Worm (Caenorhabditis elegans): ENCODE results near the gene F56H9.2.
A peak's percentile ranks its signal among the peaks of the same experiment; 100 is the strongest.

Gene F56H9.2

ce11 chrV:12637238-12637690 lies at the start of gene F56H9.2:
Gene F56H9.2, plus strand, starts transcription at chrV:12637663.
- TF ChIP-seq nhr-12 (tag; optimal IDR thresholded peaks at IDR 0.05) = no peak
- TF ChIP-seq mdl-1 (tag; optimal IDR thresholded peaks at IDR 0.05) = peak; percentile 66 to 80
- TF ChIP-seq dmd-4 (tag; optimal IDR thresholded peaks at IDR 0.05) = no peak
- no peak for TF ChIP-seq skn-1 (tag; optimal IDR thresholded peaks at IDR 0.05)
- peak; percentile 65 for TF ChIP-seq crh-2 (tag; optimal IDR thresholded peaks at IDR 0.05)
- TF ChIP-seq nhr-129 (tag; optimal IDR thresholded peaks at IDR 0.05) = peak; percentile 90
- TF ChIP-seq Y55F3AM.14 (GFP tag; optimal IDR thresholded peaks at IDR 0.05) = peak; percentile 75
- no peak for TF ChIP-seq snpc-4 (tag; optimal IDR thresholded peaks at IDR 0.05)
- TF ChIP-seq lin-11 (tag; optimal IDR thresholded peaks at IDR 0.05) = no peak
- TF ChIP-seq nhr-25 (tag; optimal IDR thresholded peaks at IDR 0.05) = peak; percentile 92
- no peak for TF ChIP-seq lin-39 (tag; optimal IDR thresholded peaks at IDR 0.05)
- no peak for TF ChIP-seq nhr-77 (tag; optimal IDR thresholded peaks at IDR 0.05)
- no peak for TF ChIP-seq nhr-23 (tag; optimal IDR thresholded peaks at IDR 0.05)
- TF ChIP-seq ztf-4 (tag; optimal IDR thresholded peaks at IDR 0.05) = peak; percentile 56
- TF ChIP-seq ama-1 (optimal IDR thresholded peaks at IDR 0.05) = peak; percentile 69
- TF ChIP-seq sem-4 (tag; optimal IDR thresholded peaks at IDR 0.05) = peak; percentile 58
- no peak for TF ChIP-seq elt-3 (tag; optimal IDR thresholded peaks at IDR 0.05)
- peak; percentile 39 for TF ChIP-seq unc-55 (GFP tag; optimal IDR thresholded peaks at IDR 0.05)
- TF ChIP-seq nhr-11 (tag; optimal IDR thresholded peaks at IDR 0.05) = no peak
- TF ChIP-seq sma-3 (GFP tag; optimal IDR thresholded peaks at IDR 0.05) = peak; percentile 88
- TF ChIP-seq fos-1 (tag; optimal IDR thresholded peaks at IDR 0.05) = peak; percentile 62
- TF ChIP-seq C34F6.9 (tag; optimal IDR thresholded peaks at IDR 0.05) = peak; percentile 60
- peak; percentile 85 for TF ChIP-seq nhr-21 (tag; optimal IDR thresholded peaks at IDR 0.05)
- TF ChIP-seq nhr-10 (tag; optimal IDR thresholded peaks at IDR 0.05) = no peak
- TF ChIP-seq blmp-1 (tag; optimal IDR thresholded peaks at IDR 0.05; ENCODE audit: insufficient read depth) = peak; percentile 79
- peak; percentile 47 for TF ChIP-seq lin-13 (GFP tag; optimal IDR thresholded peaks at IDR 0.05)
- TF ChIP-seq ceh-82 (tag; optimal IDR thresholded peaks at IDR 0.05) = no peak
- peak; percentile 99 for TF ChIP-seq sma-9 (GFP tag; optimal IDR thresholded peaks at IDR 0.05)
- no peak for TF ChIP-seq sma-9 (tag; optimal IDR thresholded peaks at IDR 0.05)
- TF ChIP-seq lsy-2 (tag; optimal IDR thresholded peaks at IDR 0.05) = peak in 1 of 2 experiments; percentile 60
- peak; percentile 68 for TF ChIP-seq gmeb-1 (tag; optimal IDR thresholded peaks at IDR 0.05)
- TF ChIP-seq egl-27 (tag; optimal IDR thresholded peaks at IDR 0.05) = peak; percentile 90
- TF ChIP-seq ceh-16 (tag; optimal IDR thresholded peaks at IDR 0.05) = peak; percentile 57
- TF ChIP-seq unc-39 (tag; optimal IDR thresholded peaks at IDR 0.05) = no peak
- peak; percentile 93 for TF ChIP-seq F13H6.1 (tag; optimal IDR thresholded peaks at IDR 0.05)

- TF ChIP-seq lsy-2 (tag; optimal IDR thresholded peaks at IDR 0.05) (no peak), fos-1 (tag; optimal IDR thresholded peaks at IDR 0.05) (no peak), nhr-6 (tag; optimal IDR thresholded peaks at IDR 0.05) (no peak), skn-1 (tag; optimal IDR thresholded peaks at IDR 0.05) (no peak), alr-1 (tag; optimal IDR thresholded peaks at IDR 0.05) (no peak), nhr-77 (tag; optimal IDR thresholded peaks at IDR 0.05) (no peak), elt-3 (tag; optimal IDR thresholded peaks at IDR 0.05) (no peak), ztf-4 (tag; optimal IDR thresholded peaks at IDR 0.05) (no peak), mbf-1 (tag; optimal IDR thresholded peaks at IDR 0.05) (no peak)
Measured at ce11 chrV:12588030-12588429, 49.4 kb upstream of the F56H9.2 start, which contains the start of gene C14C10.1. Gene C14C10.1, plus strand, starts transcription at chrV:12588330.

- TF ChIP-seq mab-5 (tag; optimal IDR thresholded peaks at IDR 0.05) (no peak), lin-11 (tag; optimal IDR thresholded peaks at IDR 0.05) (no peak), ceh-16 (tag; optimal IDR thresholded peaks at IDR 0.05) (no peak)
Measured at ce11 chrV:12590601-12591000, 46.9 kb upstream of the F56H9.2 start, which contains the start of gene ttr-43. Gene ttr-43, minus strand, starts transcription at chrV:12590701.

ce11 chrV:12592379-12592778 lies 45.1 kb upstream of the F56H9.2 start, which contains the start of gene C14C10.2:
Gene C14C10.2, minus strand, starts transcription at chrV:12592479.
- TF ChIP-seq mdl-1 (tag; optimal IDR thresholded peaks at IDR 0.05) (no peak), nhr-11 (tag; optimal IDR thresholded peaks at IDR 0.05) (no peak), crh-2 (tag; optimal IDR thresholded peaks at IDR 0.05) (no peak), dmd-4 (tag; optimal IDR thresholded peaks at IDR 0.05) (no peak), nhr-237 (tag; optimal IDR thresholded peaks at IDR 0.05) (no peak), peb-1 (tag; optimal IDR thresholded peaks at IDR 0.05) (no peak), nhr-129 (tag; optimal IDR thresholded peaks at IDR 0.05) (no peak), nhr-21 (tag; optimal IDR thresholded peaks at IDR 0.05) (no peak), lin-13 (GFP tag; optimal IDR thresholded peaks at IDR 0.05) (no peak)
